Worm (Caenorhabditis elegans) whole organism, L4 larva: ENCODE measurements around the gene nhr-280.

Source experiments
- F26F4.8 ChIP-seq: fragments of 200-800 bp; sonication (Bioruptor generic); conservative IDR thresholded peaks from 2 replicates; pipeline ENCODE4 v1.3.6; 2022; ENCODE audit warnings: missing genetic modification characterization, missing compliant biosample characterization
- T26A8.4 ChIP-seq: fragments of 200-800 bp; sonication (Bioruptor generic); IDR thresholded peaks from 2 replicates; pipeline ENCODE4 v1.3.6; 2022; ENCODE audit warnings: missing genetic modification characterization, missing compliant biosample characterization
- Y105C5A.15 ChIP-seq: fragments of 200-800 bp; sonication (Bioruptor generic); IDR thresholded peaks from 2 replicates; pipeline ENCODE4 v1.3.6; 2022; ENCODE audit warnings: missing genetic modification characterization, missing compliant biosample characterization
- ZK337.2 ChIP-seq: fragments of 200-800 bp; sonication (Bioruptor generic); IDR thresholded peaks from 2 replicates; pipeline ENCODE4 v1.3.6; 2022; ENCODE audit warnings: missing genetic modification reagents, missing genetic modification characterization, missing compliant biosample characterization
- ZK546.5 ChIP-seq, 2 experiments: sonication (generic microtip); optimal IDR thresholded peaks; 2 replicates each; lab custom pipeline; 2017; ENCODE audit warnings: missing biosample characterization in 2 of 2, missing genetic modification characterization in 2 of 2
- aha-1 ChIP-seq: fragments of 150-350 bp; peaks from one replicate; lab custom pipeline; 2014; ENCODE audit warnings: missing biosample characterization, missing genetic modification characterization
- ceh-28 ChIP-seq: fragments of 150-350 bp; optimal IDR thresholded peaks from 2 replicates; lab custom pipeline; 2014; ENCODE audit warnings: missing biosample characterization, missing genetic modification reagents, missing genetic modification characterization
- ceh-44 ChIP-seq: fragments of 200-800 bp; sonication (Bioruptor generic); IDR thresholded peaks from 2 replicates; pipeline ENCODE4 v1.3.6; 2022; ENCODE audit warnings: missing genetic modification reagents, missing genetic modification characterization, missing compliant biosample characterization
- ceh-82 ChIP-seq: sonication (generic microtip); optimal IDR thresholded peaks from 2 replicates; lab custom pipeline; 2017; ENCODE audit warnings: missing biosample characterization, missing genetic modification characterization
- ces-1 ChIP-seq: fragments of 150-350 bp; sonication (generic microtip); optimal IDR thresholded peaks from 4 replicates; lab custom pipeline; 2014; ENCODE audit warnings: missing biosample characterization, missing genetic modification reagents, missing genetic modification characterization
- daf-12 ChIP-seq: fragments of 150-350 bp; optimal IDR thresholded peaks from 2 replicates; lab custom pipeline; 2014; ENCODE audit warnings: missing biosample characterization, missing genetic modification reagents, missing genetic modification characterization
- dmd-9 ChIP-seq: fragments of 200-800 bp; sonication (Bioruptor generic); IDR thresholded peaks from 2 replicates; pipeline ENCODE4 v1.3.6; 2022; ENCODE audit warnings: missing genetic modification reagents, missing genetic modification characterization, missing compliant biosample characterization
- dpl-1 ChIP-seq: fragments of 150-350 bp; optimal IDR thresholded peaks from 2 replicates; lab custom pipeline; 2014; ENCODE audit warnings: missing biosample characterization, missing genetic modification reagents, missing genetic modification characterization
- fkh-10 ChIP-seq: fragments of 150-350 bp; optimal IDR thresholded peaks from 2 replicates; lab custom pipeline; 2014; ENCODE audit warnings: missing biosample characterization, missing genetic modification reagents, missing genetic modification characterization
- gei-8 ChIP-seq: fragments of 200-800 bp; sonication (Bioruptor generic); optimal IDR thresholded peaks from 2 replicates; lab custom pipeline; 2018; ENCODE audit warnings: mild to moderate bottlenecking, missing genetic modification characterization, missing compliant biosample characterization
- hif-1 ChIP-seq, 2 experiments: sonication (generic microtip); optimal IDR thresholded peaks; 2 replicates each; lab custom pipeline; 2016 to 2017; ENCODE audit warnings: missing compliant biosample characterization in 2 of 2, missing genetic modification characterization in 2 of 2, missing genetic modification reagents in 2 of 2, missing genotype in 2 of 2, mild to moderate bottlenecking in 1 of 2
- hlh-11 ChIP-seq: fragments of 200-800 bp; sonication (Bioruptor generic); optimal IDR thresholded peaks from 2 replicates; lab custom pipeline; 2018; ENCODE audit warnings: mild to moderate bottlenecking, missing genetic modification characterization, missing compliant biosample characterization
- hlh-30 ChIP-seq: sonication (generic microtip); optimal IDR thresholded peaks from 2 replicates; lab custom pipeline; 2017; ENCODE audit warnings: antibody characterized with exemption, mild to moderate bottlenecking, missing genetic modification characterization, missing compliant biosample characterization; ENCODE audit not compliant: insufficient read depth
- hmg-1.1 ChIP-seq: fragments of 200-800 bp; sonication (Bioruptor generic); IDR thresholded peaks from 2 replicates; pipeline ENCODE4 v1.3.6; 2022; ENCODE audit warnings: missing genetic modification reagents, missing genetic modification characterization, missing compliant biosample characterization
- jun-1 ChIP-seq: fragments of 150-350 bp; optimal IDR thresholded peaks from 2 replicates; lab custom pipeline; 2014; ENCODE audit warnings: missing biosample characterization, missing genetic modification reagents, missing genetic modification characterization
- lim-7 ChIP-seq: fragments of 200-800 bp; sonication (Bioruptor generic); IDR thresholded peaks from 2 replicates; pipeline ENCODE4 v1.3.6; 2022; ENCODE audit warnings: missing genetic modification characterization, missing compliant biosample characterization
- lin-13 ChIP-seq: fragments of 150-350 bp; optimal IDR thresholded peaks from 2 replicates; lab custom pipeline; 2014; ENCODE audit warnings: missing biosample characterization, missing genetic modification reagents, missing genetic modification characterization
- lin-29 ChIP-seq: fragments of 200-800 bp; sonication (Bioruptor generic); IDR thresholded peaks from 2 replicates; pipeline ENCODE4 v1.3.6; 2022; ENCODE audit warnings: missing genetic modification reagents, missing genetic modification characterization, missing compliant biosample characterization
- lin-39 ChIP-seq: fragments of 150-350 bp; optimal IDR thresholded peaks from 2 replicates; lab custom pipeline; 2014; ENCODE audit warnings: missing biosample characterization, missing genetic modification reagents, missing genetic modification characterization
- lsy-2 ChIP-seq, 2 experiments: fragments of 150-350 bp in 1 of 2; sonication (generic microtip) in 1 of 2; optimal IDR thresholded peaks; 2 replicates each; lab custom pipeline; 2014 to 2017; ENCODE audit warnings: missing biosample characterization in 2 of 2, missing genetic modification characterization in 2 of 2
- madf-5 ChIP-seq, 2 experiments: fragments of 200-800 bp; sonication (Bioruptor generic); IDR thresholded peaks; 2 replicates each; pipeline ENCODE4 v1.3.6; 2022; ENCODE audit warnings: missing compliant biosample characterization in 2 of 2, missing genetic modification characterization in 2 of 2
- mes-2 ChIP-seq: sonication (generic microtip); optimal IDR thresholded peaks from 2 replicates; lab custom pipeline; 2016; ENCODE audit warnings: missing genotype, mild to moderate bottlenecking, missing genetic modification characterization, missing compliant biosample characterization; ENCODE audit not compliant: poor library complexity, severe bottlenecking
- mxl-2 ChIP-seq: fragments of 200-800 bp; sonication (Bioruptor generic); conservative IDR thresholded peaks from 2 replicates; pipeline ENCODE4 v1.3.6; 2022; ENCODE audit warnings: missing genetic modification reagents, missing genetic modification characterization, missing compliant biosample characterization
- nhr-10 ChIP-seq: fragments of 150-350 bp; optimal IDR thresholded peaks from 2 replicates; lab custom pipeline; 2014; ENCODE audit warnings: missing biosample characterization, missing genetic modification characterization
- nhr-102 ChIP-seq: sonication (generic microtip); optimal IDR thresholded peaks from 2 replicates; lab custom pipeline; 2016; ENCODE audit warnings: mild to moderate bottlenecking, missing genetic modification characterization, moderate library complexity, missing compliant biosample characterization
- nhr-111 ChIP-seq: fragments of 200-800 bp; sonication (Bioruptor generic); optimal IDR thresholded peaks from 2 replicates; lab custom pipeline; 2018; ENCODE audit warnings: mild to moderate bottlenecking, missing genetic modification characterization, missing compliant biosample characterization
- nhr-6 ChIP-seq: fragments of 150-350 bp; optimal IDR thresholded peaks from 2 replicates; lab custom pipeline; 2014; ENCODE audit warnings: missing biosample characterization, missing genetic modification characterization
- nhr-77 ChIP-seq: fragments of 150-350 bp; optimal IDR thresholded peaks from 2 replicates; lab custom pipeline; 2014; ENCODE audit warnings: missing biosample characterization, missing genetic modification characterization
- php-3 ChIP-seq: fragments of 200-800 bp; sonication (Bioruptor generic); IDR thresholded peaks from 2 replicates; pipeline ENCODE4 v1.3.6; 2022; ENCODE audit warnings: missing genetic modification reagents, missing genetic modification characterization, missing compliant biosample characterization
- rbr-2 ChIP-seq: sonication (generic microtip); optimal IDR thresholded peaks from 2 replicates; lab custom pipeline; 2016; ENCODE audit warnings: missing genotype, missing genetic modification characterization, missing compliant biosample characterization
- set-16 ChIP-seq: fragments of 200-800 bp; sonication (Bioruptor generic); IDR thresholded peaks from 2 replicates; pipeline ENCODE4 v1.3.6; 2022; ENCODE audit warnings: missing genetic modification reagents, missing genetic modification characterization, missing compliant biosample characterization
- spr-1 ChIP-seq: sonication (generic microtip); optimal IDR thresholded peaks from 2 replicates; lab custom pipeline; 2016; ENCODE audit warnings: mild to moderate bottlenecking, missing genetic modification characterization, missing compliant biosample characterization
- unc-130 ChIP-seq: sonication (generic microtip); optimal IDR thresholded peaks from 2 replicates; lab custom pipeline; 2016; ENCODE audit warnings: missing genetic modification reagents, missing genetic modification characterization, missing compliant biosample characterization
- unc-39 ChIP-seq: sonication (generic microtip); optimal IDR thresholded peaks from 2 replicates; lab custom pipeline; 2017; ENCODE audit warnings: missing biosample characterization, missing genetic modification characterization
- unc-62 ChIP-seq, 3 experiments: fragments of 150-350 bp in 1 of 3; sonication (generic microtip); optimal IDR thresholded peaks in 2 of 3; peaks in 1 of 3; 1 replicate in 1 of 3; 2 replicates in 2 of 3; lab custom pipeline; 2014 to 2017; ENCODE audit warnings: missing biosample characterization in 3 of 3, missing genetic modification characterization in 3 of 3, missing genetic modification reagents in 3 of 3, missing genotype in 1 of 3
- vab-7 ChIP-seq: fragments of 200-800 bp; sonication (Bioruptor generic); IDR thresholded peaks from 2 replicates; pipeline ENCODE4 v1.3.6; 2022; ENCODE audit warnings: missing genetic modification reagents, missing genetic modification characterization, missing compliant biosample characterization
- zfp-2 ChIP-seq: sonication (generic microtip); optimal IDR thresholded peaks from 2 replicates; lab custom pipeline; 2016; ENCODE audit warnings: mild to moderate bottlenecking, missing genetic modification characterization, missing compliant biosample characterization
- zip-2 ChIP-seq: fragments of 150-350 bp; optimal IDR thresholded peaks from 2 replicates; lab custom pipeline; 2014; ENCODE audit warnings: missing biosample characterization, missing genetic modification characterization
- ztf-7 ChIP-seq: fragments of 150-350 bp; optimal IDR thresholded peaks from 2 replicates; lab custom pipeline; 2014; ENCODE audit warnings: missing biosample characterization, missing genetic modification characterization

nhr-280 gene

ce11 chrIII:140904-141303 is 10.4 kb upstream of the nhr-280 start, which contains the start of gene fbxb-81:
fbxb-81 (minus strand) TSS chrIII:141217.
- peak in 1 of 2 experiments; percentile 94 for TF ChIP-seq unc-62 (GFP tag; optimal IDR thresholded peaks at IDR 0.05 in 1 of 2; lab: Kevin White, UChicago)
- no peak for TF ChIP-seq unc-62 (tag; optimal IDR thresholded peaks at IDR 0.05; lab: Kevin White, UChicago)
- TF ChIP-seq T26A8.4 (GFP tag; lab: Robert Waterston, UW): no peak

ce11 chrIII:134194-134593 is 3.6 kb upstream of the nhr-280 start, which contains the start of gene pals-25:
pals-25 (plus strand) TSS chrIII:134494.
- TF ChIP-seq unc-62 (GFP tag; optimal IDR thresholded peaks at IDR 0.05 in 1 of 2; lab: Kevin White, UChicago) (no peak), unc-62 (tag; optimal IDR thresholded peaks at IDR 0.05; lab: Kevin White, UChicago) (no peak), jun-1 (tag; lab: Kevin White, UChicago) (no peak), ZK546.5 (tag; optimal IDR thresholded peaks at IDR 0.05; lab: Kevin White, UChicago) (no peak), lim-7 (GFP tag; lab: Robert Waterston, UW) (no peak), aha-1 (tag; lab: Kevin White, UChicago) (no peak), nhr-111 (GFP tag; lab: Kevin White, UChicago) (no peak), spr-1 (tag; lab: Kevin White, UChicago) (no peak), madf-5 (GFP tag; IDR thresholded peaks at IDR 0.05; lab: Robert Waterston, UW) (no peak), ZK337.2 (GFP tag; lab: Robert Waterston, UW) (no peak), lsy-2 (tag; optimal IDR thresholded peaks at IDR 0.05; lab: Kevin White, UChicago) (no peak), ceh-28 (tag; lab: Kevin White, UChicago) (no peak), zfp-2 (no peak)

- TF ChIP-seq ceh-44 (no peak), madf-5 (GFP tag; IDR thresholded peaks at IDR 0.05; lab: Robert Waterston, UW) (no peak), nhr-102 (tag; lab: Kevin White, UChicago) (no peak), mes-2 (no peak), nhr-10 (tag; lab: Kevin White, UChicago) (no peak), unc-39 (tag; lab: Kevin White, UChicago) (no peak), set-16 (no peak), vab-7 (no peak), ZK337.2 (GFP tag; lab: Robert Waterston, UW) (no peak), Y105C5A.15 (GFP tag; lab: Robert Waterston, UW) (no peak), unc-130 (GFP tag; lab: Kevin White, UChicago) (no peak), lin-39 (tag; lab: Kevin White, UChicago) (no peak), mxl-2 (GFP tag; lab: Robert Waterston, UW) (no peak), dmd-9 (GFP tag; lab: Robert Waterston, UW) (no peak), hlh-30 (tag; lab: Kevin White, UChicago) (no peak), php-3 (no peak), rbr-2 (tag; lab: Kevin White, UChicago) (no peak), ceh-82 (no peak), nhr-77 (tag; lab: Kevin White, UChicago) (no peak), ztf-7 (tag; lab: Kevin White, UChicago) (no peak)
- TF ChIP-seq, all 104 proteins: peak for 0
Measured at ce11 chrIII:132118-132517, 1.6 kb upstream of the nhr-280 start, which contains the start of gene pals-22. pals-22 (plus strand) TSS chrIII:132418.

- TF ChIP-seq nhr-111 (GFP tag; lab: Kevin White, UChicago): no peak
- TF ChIP-seq ztf-7 (tag; lab: Kevin White, UChicago): no peak
- no peak for TF ChIP-seq daf-12 (tag; lab: Kevin White, UChicago)
- no peak for TF ChIP-seq unc-62 (GFP tag; optimal IDR thresholded peaks at IDR 0.05 in 1 of 2; lab: Kevin White, UChicago)
- TF ChIP-seq unc-62 (tag; optimal IDR thresholded peaks at IDR 0.05; lab: Kevin White, UChicago): no peak
- TF ChIP-seq mes-2: peak; percentile 74
- TF ChIP-seq hlh-30 (tag; lab: Kevin White, UChicago): peak; percentile 36
- no peak for TF ChIP-seq lin-29 (GFP tag; lab: Robert Waterston, UW)
- no peak for TF ChIP-seq hif-1 (tag; optimal IDR thresholded peaks at IDR 0.05; lab: Kevin White, UChicago)
- TF ChIP-seq aha-1 (tag; lab: Kevin White, UChicago): peak; percentile 78
- peak; percentile 20 for TF ChIP-seq fkh-10 (GFP tag; lab: Kevin White, UChicago)
- no peak for TF ChIP-seq gei-8 (GFP tag; lab: Kevin White, UChicago)
- peak; percentile 10 for TF ChIP-seq hlh-11 (tag; lab: Kevin White, UChicago)
- TF ChIP-seq unc-130 (GFP tag; lab: Kevin White, UChicago): no peak
- peak; percentile 55 for TF ChIP-seq nhr-6 (tag; lab: Kevin White, UChicago)
- TF ChIP-seq zip-2 (tag; lab: Kevin White, UChicago): no peak
- no peak for TF ChIP-seq F26F4.8 (GFP tag; lab: Robert Waterston, UW)
- TF ChIP-seq dpl-1 (GFP tag; lab: Kevin White, UChicago): peak; percentile 50
- peak; percentile 8 for TF ChIP-seq nhr-77 (tag; lab: Kevin White, UChicago)
- peak; percentile 6 for TF ChIP-seq ces-1 (GFP tag; lab: Kevin White, UChicago)
- peak; percentile 26; the same call in 1 of the 2 replicates for TF ChIP-seq hmg-1.1 (GFP tag; lab: Robert Waterston, UW)
- TF ChIP-seq nhr-102 (tag; lab: Kevin White, UChicago): peak; percentile 16
- TF ChIP-seq lim-7 (GFP tag; lab: Robert Waterston, UW): no peak
- peak; percentile 31 for TF ChIP-seq lin-13 (GFP tag; lab: Kevin White, UChicago)
Measured at ce11 chrIII:131627-132026, 1.1 kb upstream of the nhr-280 start.
